Fruit fly (Drosophila melanogaster) whole organism, embryonic: ENCODE measurements around the gene Dhc93AB.

ENCODE experiments used
- CG17568 ChIP-seq: fragments of 200-800 bp; sonication (Bioruptor generic); optimal IDR thresholded peaks from 2 replicates; lab custom pipeline; 2018; ENCODE audit warnings: missing biosample characterization, mild to moderate bottlenecking, missing genetic modification characterization, moderate library complexity
- H2.0 ChIP-seq: fragments of 200-800 bp; sonication (Bioruptor generic); IDR thresholded peaks from 2 replicates; pipeline ENCODE4 v1.3.6; 2022; ENCODE audit warnings: missing biosample characterization, missing genetic modification characterization
- jumu ChIP-seq: fragments of 200-800 bp; sonication (Bioruptor generic); optimal IDR thresholded peaks from 3 replicates; lab custom pipeline; 2016; ENCODE audit warnings: missing biosample characterization, missing genetic modification characterization
- lola ChIP-seq, 3 experiments: fragments of >200 bp in 2 of 3; fragments of 200-800 bp in 1 of 3; sonication (Bioruptor generic) in 1 of 3; optimal IDR thresholded peaks; 2 replicates each; lab custom pipeline; 2017 to 2019; ENCODE audit warnings: missing biosample characterization in 3 of 3, missing genetic modification characterization in 3 of 3, mild to moderate bottlenecking in 1 of 3, moderate library complexity in 1 of 3

- TF ChIP-seq H2.0 (GFP tag; lab: Robert Waterston, UW) (no peak), lola (GFP tag; optimal IDR thresholded peaks at IDR 0.05; lab: Kevin White, UChicago) (no peak), CG17568 (GFP tag; lab: Kevin White, UChicago) (no peak), jumu (GFP tag; lab: Kevin White, UChicago) (no peak)
Measured at dm6 chr3R:21043549-21044118, 1.3 kb upstream of the Dhc93AB start, which contains the start of gene CG12278.
